Worm (Caenorhabditis elegans) whole organism, L4/young adult: ENCODE results near the gene T25B6.6.

ENCODE experiments used
- W03F9.2 ChIP-seq: fragments of 150-350 bp; optimal IDR thresholded peaks from 2 replicates; lab custom pipeline; 2014; ENCODE audit warnings: missing biosample characterization, missing genetic modification characterization
- dao-5 ChIP-seq: sonication (generic microtip); optimal IDR thresholded peaks from 2 replicates; lab custom pipeline; 2016; ENCODE audit warnings: missing genotype, missing genetic modification characterization, moderate library complexity, missing compliant biosample characterization

DNA sequence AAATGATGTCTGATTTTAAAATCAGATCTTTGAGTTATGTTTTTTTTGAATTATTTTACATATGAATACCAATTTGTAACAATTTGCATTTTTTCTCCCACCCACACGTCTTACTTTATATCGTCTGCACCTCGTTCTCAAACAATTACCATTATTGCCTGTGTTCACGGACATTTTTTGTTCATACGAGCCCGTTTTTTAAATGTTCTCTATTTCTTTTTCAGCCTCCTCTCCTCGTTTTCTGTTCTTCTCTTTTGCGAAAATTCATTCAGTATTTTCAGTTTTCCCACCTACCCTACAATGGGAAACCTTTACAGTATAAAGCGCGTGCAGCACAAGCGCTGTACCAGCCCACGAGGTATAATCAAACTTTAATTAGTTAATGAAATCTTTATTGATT is 23.2 kb upstream of the T25B6.6 start, which contains the start of gene prdm-14:
- TF ChIP-seq W03F9.2 (tag; lab: Kevin White, UChicago) (no peak), dao-5 (tag; lab: Kevin White, UChicago) (no peak)
